Worm (Caenorhabditis elegans): Measurements from ENCODE around the gene F21G4.3.

DNA sequence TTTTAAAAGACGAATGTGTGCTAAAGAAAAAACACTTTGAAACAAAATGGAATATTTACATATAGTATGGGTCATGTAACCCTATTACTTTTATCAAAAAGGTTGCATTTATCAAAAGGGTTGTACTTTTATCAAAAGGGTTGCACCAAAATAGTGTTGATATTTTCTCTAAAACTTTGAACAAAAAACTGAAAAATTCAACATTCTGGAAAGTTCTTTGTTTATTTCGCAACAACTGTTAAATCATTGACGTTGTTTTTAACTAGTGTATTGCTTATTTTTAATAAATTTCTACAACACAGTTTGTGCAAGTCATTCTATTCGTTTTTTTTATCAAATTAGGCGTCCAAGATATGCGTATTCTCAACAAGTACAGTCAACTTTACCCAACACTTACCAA is 43.6 kb downstream of the F21G4.3 start, which contains the start of the genes C17G1.5 and C17G1.14:
- TF ChIP-seq K02D7.2 (tag; optimal IDR thresholded peaks at IDR 0.05) (no peak), sox-4 (tag; optimal IDR thresholded peaks at IDR 0.05) (no peak), Y22D7AL.16 (tag; optimal IDR thresholded peaks at IDR 0.05) (no peak), lin-11 (tag; optimal IDR thresholded peaks at IDR 0.05) (no peak), C38D4.7 (GFP tag; optimal IDR thresholded peaks at IDR 0.05) (no peak), unc-86 (tag; optimal IDR thresholded peaks at IDR 0.05) (no peak), dmd-4 (tag; optimal IDR thresholded peaks at IDR 0.05; ENCODE audit: borderline replicate concordance) (no peak), pros-1 (tag; optimal IDR thresholded peaks at IDR 0.05) (no peak), gmeb-2 (tag; optimal IDR thresholded peaks at IDR 0.05) (no peak)

Measured in whole organism, late embryonic.